Worm (Caenorhabditis elegans): ENCODE results near the gene C04E6.8.

Gene C04E6.8

ce11 chrV:5832799-5833198, 50.8 kb downstream of the C04E6.8 start (continued):
- no peak for TF ChIP-seq ceh-8 (GFP tag; optimal IDR thresholded peaks at IDR 0.05)
- peak; percentile 10 for TF ChIP-seq C16A3.4 (tag; optimal IDR thresholded peaks at IDR 0.05)
- no peak for TF ChIP-seq C34B4.2 (tag; optimal IDR thresholded peaks at IDR 0.05)
- peak; percentile 97 for TF ChIP-seq nhr-85 (tag)
